Fruit fly (Drosophila melanogaster) whole organism, embryonic: ENCODE results near the gene ZIPIC.

Experiments
- Ada2b ChIP-seq: fragments of 200-800 bp; sonication (Bioruptor generic); IDR thresholded peaks from 2 replicates; pipeline ENCODE4 v1.3.6; 2022; ENCODE audit warnings: missing biosample characterization, missing genetic modification characterization
- CG10267 ChIP-seq: fragments of 200-800 bp; sonication (Bioruptor generic); optimal IDR thresholded peaks from 2 replicates; lab custom pipeline; 2018; ENCODE audit warnings: missing biosample characterization, mild to moderate bottlenecking, missing genetic modification characterization, moderate library complexity
- CG12236 ChIP-seq: fragments of 200-800 bp; sonication (Bioruptor generic); optimal IDR thresholded peaks from 2 replicates; lab custom pipeline; 2016; ENCODE audit warnings: missing biosample characterization, missing genetic modification characterization
- CG13775 ChIP-seq: fragments of 200-800 bp; sonication (Bioruptor generic); optimal IDR thresholded peaks from 3 replicates; lab custom pipeline; 2017; ENCODE audit warnings: missing biosample characterization, mild to moderate bottlenecking, missing genetic modification characterization
- CG14710 ChIP-seq: fragments of 200-800 bp; sonication (Bioruptor generic); optimal IDR thresholded peaks from 3 replicates; lab custom pipeline; 2019; ENCODE audit warnings: missing biosample characterization, mild to moderate bottlenecking, missing genetic modification characterization, moderate library complexity
- CG14860 ChIP-seq: fragments of 200-800 bp; sonication (Bioruptor generic); IDR thresholded peaks from 3 replicates; pipeline ENCODE4 v1.3.6; 2022; ENCODE audit warnings: missing biosample characterization, missing genetic modification characterization; ENCODE audit not compliant: partially characterized antibody
- CG15514 ChIP-seq: fragments of 200-800 bp; sonication (Bioruptor generic); optimal IDR thresholded peaks from 3 replicates; lab custom pipeline; 2017; ENCODE audit warnings: missing biosample characterization, missing genetic modification characterization, mild to moderate bottlenecking, moderate library complexity, missing genetic modification reagents
- CG1647 ChIP-seq: fragments of 200-800 bp; sonication (Bioruptor generic); optimal IDR thresholded peaks from 3 replicates; lab custom pipeline; 2016; ENCODE audit warnings: missing biosample characterization, missing genetic modification characterization
- CG17829 ChIP-seq: fragments of 200-800 bp; optimal IDR thresholded peaks from 2 replicates; lab custom pipeline; 2019; ENCODE audit warnings: missing biosample characterization, mild to moderate bottlenecking, missing genetic modification characterization, moderate library complexity
- CG2116 ChIP-seq: fragments of 200-800 bp; sonication (Bioruptor generic); optimal IDR thresholded peaks from 3 replicates; lab custom pipeline; 2018; ENCODE audit warnings: missing biosample characterization, mild to moderate bottlenecking, missing genetic modification characterization
- CG2120 ChIP-seq: fragments of 200-800 bp; sonication (Bioruptor generic); optimal IDR thresholded peaks from 3 replicates; lab custom pipeline; 2016; ENCODE audit warnings: missing biosample characterization, missing genetic modification characterization
- CG2199 ChIP-seq: fragments of 200-800 bp; sonication (Bioruptor generic); IDR thresholded peaks from 3 replicates; pipeline ENCODE4 v1.3.6; 2022; ENCODE audit warnings: missing biosample characterization, missing genetic modification characterization
- CG30431 ChIP-seq: fragments of 200-800 bp; sonication (Bioruptor generic); optimal IDR thresholded peaks from 2 replicates; lab custom pipeline; 2017; ENCODE audit warnings: missing biosample characterization, missing genetic modification characterization
- CG32767 ChIP-seq: fragments of 200-800 bp; sonication (Bioruptor generic); IDR thresholded peaks from 2 replicates; pipeline ENCODE4 v1.3.6; 2022; ENCODE audit warnings: missing biosample characterization, missing genetic modification characterization
- CG33557 ChIP-seq: fragments of 200-800 bp; sonication (Bioruptor generic); optimal IDR thresholded peaks from 2 replicates; lab custom pipeline; 2019; ENCODE audit warnings: missing biosample characterization, mild to moderate bottlenecking, missing genetic modification characterization, moderate library complexity
- CG3407 ChIP-seq: fragments of 200-800 bp; sonication (Bioruptor generic); optimal IDR thresholded peaks from 2 replicates; lab custom pipeline; 2018; ENCODE audit warnings: missing biosample characterization, mild to moderate bottlenecking, missing genetic modification characterization
- CG34224 ChIP-seq: fragments of 200-800 bp; sonication (Bioruptor generic); IDR thresholded peaks from 3 replicates; pipeline ENCODE4 v1.3.6; 2022; ENCODE audit warnings: missing biosample characterization, missing genetic modification characterization; ENCODE audit not compliant: partially characterized antibody
- CG3847 ChIP-seq: fragments of 200-800 bp; sonication (Bioruptor generic); IDR thresholded peaks from 2 replicates; pipeline ENCODE4 v1.3.6; 2022; ENCODE audit warnings: missing biosample characterization, missing genetic modification characterization
- CG5180 ChIP-seq: fragments of 200-800 bp; sonication (Bioruptor generic); optimal IDR thresholded peaks from 3 replicates; lab custom pipeline; 2017; ENCODE audit warnings: missing biosample characterization, missing genetic modification characterization, mild to moderate bottlenecking, moderate library complexity, missing genetic modification reagents
- CG7372 ChIP-seq: fragments of 200-800 bp; sonication (Bioruptor generic); IDR thresholded peaks from 2 replicates; pipeline ENCODE4 v1.3.6; 2022; ENCODE audit warnings: missing biosample characterization, missing genetic modification characterization
- CG9727 ChIP-seq: fragments of 200-800 bp; sonication (Bioruptor generic); optimal IDR thresholded peaks from 3 replicates; lab custom pipeline; 2017; ENCODE audit warnings: missing biosample characterization, mild to moderate bottlenecking, missing genetic modification characterization
- Doc3 ChIP-seq: fragments of 200-800 bp; sonication (Bioruptor generic); IDR thresholded peaks from 3 replicates; pipeline ENCODE4 v1.3.6; 2022; ENCODE audit warnings: missing biosample characterization, missing genetic modification characterization; ENCODE audit not compliant: partially characterized antibody
- MBD-R2 ChIP-seq: fragments of 200-800 bp; sonication (Bioruptor generic); IDR thresholded peaks from 2 replicates; pipeline ENCODE4 v1.3.6; 2022; ENCODE audit warnings: missing biosample characterization, missing genetic modification characterization
- Mad ChIP-seq: fragments of 200-800 bp; sonication (Bioruptor generic); optimal IDR thresholded peaks from 2 replicates; lab custom pipeline; 2016; ENCODE audit warnings: missing biosample characterization, missing genetic modification characterization
- Ravus ChIP-seq: fragments of 200-800 bp; sonication (Bioruptor generic); IDR thresholded peaks from 2 replicates; pipeline ENCODE4 v1.3.6; 2022; ENCODE audit warnings: missing biosample characterization, missing genetic modification characterization
- Rfx ChIP-seq: fragments of 200-800 bp; sonication (Bioruptor generic); IDR thresholded peaks from 2 replicates; pipeline ENCODE4 v1.3.6; 2022; ENCODE audit warnings: missing biosample characterization, missing genetic modification characterization
- Sry-β ChIP-seq: fragments of 200-800 bp; sonication (Bioruptor generic); optimal IDR thresholded peaks from 2 replicates; lab custom pipeline; 2018; ENCODE audit warnings: missing biosample characterization, mild to moderate bottlenecking, missing genetic modification characterization, moderate library complexity
- Stat92E ChIP-seq, 3 experiments: fragments of >200 bp in 2 of 3; fragments of 200-800 bp in 1 of 3; sonication (Bioruptor generic) in 1 of 3; optimal IDR thresholded peaks; 2 replicates each; lab custom pipeline; 2017 to 2019; ENCODE audit warnings: missing biosample characterization in 3 of 3, missing genetic modification characterization in 3 of 3, mild to moderate bottlenecking in 1 of 3, moderate library complexity in 1 of 3
- Vsx1 ChIP-seq: fragments of 200-800 bp; sonication (Bioruptor generic); optimal IDR thresholded peaks from 2 replicates; lab custom pipeline; 2017; ENCODE audit warnings: missing biosample characterization, mild to moderate bottlenecking, missing genetic modification characterization, missing genetic modification reagents
- Xrp1 ChIP-seq: fragments of 200-800 bp; sonication (Bioruptor generic); IDR thresholded peaks from 2 replicates; pipeline ENCODE4 v1.3.6; 2022; ENCODE audit warnings: missing biosample characterization, missing genetic modification characterization
- YL-1 ChIP-seq: fragments of 200-800 bp; sonication (Bioruptor generic); optimal IDR thresholded peaks from 3 replicates; lab custom pipeline; 2017; ENCODE audit warnings: missing biosample characterization, mild to moderate bottlenecking, missing genetic modification characterization
- ap ChIP-seq: fragments of 200-800 bp; sonication (Bioruptor generic); IDR thresholded peaks from 2 replicates; pipeline ENCODE4 v1.3.6; 2022; ENCODE audit warnings: missing biosample characterization, missing genetic modification characterization
- ara ChIP-seq: fragments of 200-800 bp; sonication (Bioruptor generic); IDR thresholded peaks from 2 replicates; pipeline ENCODE4 v1.3.6; 2022; ENCODE audit warnings: missing biosample characterization, missing genetic modification characterization
- br ChIP-seq: fragments of >200 bp; optimal IDR thresholded peaks from 2 replicates; lab custom pipeline; 2017
- cato ChIP-seq: fragments of 200-800 bp; sonication (Bioruptor generic); optimal IDR thresholded peaks from 2 replicates; lab custom pipeline; 2016; ENCODE audit warnings: missing biosample characterization, missing genetic modification characterization, borderline replicate concordance
- corto ChIP-seq: fragments of 200-800 bp; sonication (Bioruptor generic); optimal IDR thresholded peaks from 2 replicates; lab custom pipeline; 2016; ENCODE audit warnings: missing biosample characterization, mild to moderate bottlenecking, missing genetic modification characterization, moderate library complexity
- dan ChIP-seq: fragments of 200-800 bp; sonication (Bioruptor generic); IDR thresholded peaks from 2 replicates; pipeline ENCODE4 v1.3.6; 2022; ENCODE audit warnings: missing biosample characterization, missing genetic modification characterization
- dimm ChIP-seq: fragments of 200-800 bp; sonication (Bioruptor generic); IDR thresholded peaks from 2 replicates; pipeline ENCODE4 v1.3.6; 2022; ENCODE audit warnings: missing biosample characterization, missing genetic modification characterization
- esg ChIP-seq: fragments of 200-800 bp; sonication (Bioruptor generic); conservative IDR thresholded peaks from 2 replicates; pipeline ENCODE4 v1.3.6; 2022; ENCODE audit warnings: missing biosample characterization, missing genetic modification characterization
- hbn ChIP-seq: fragments of 200-800 bp; sonication (Bioruptor generic); IDR thresholded peaks from 2 replicates; pipeline ENCODE4 v1.3.6; 2022; ENCODE audit warnings: missing biosample characterization, missing genetic modification characterization; ENCODE audit not compliant: partially characterized antibody
- insv ChIP-seq, 2 experiments: fragments of 200-800 bp; sonication (Bioruptor generic); optimal IDR thresholded peaks; 3 replicates each; lab custom pipeline; 2016 to 2018; ENCODE audit warnings: missing biosample characterization in 2 of 2, missing genetic modification characterization in 2 of 2
- lilli ChIP-seq: fragments of 200-800 bp; sonication (Bioruptor generic); optimal IDR thresholded peaks from 3 replicates; lab custom pipeline; 2016; ENCODE audit warnings: missing biosample characterization, missing genetic modification characterization
- nmo ChIP-seq: fragments of 200-800 bp; sonication (Bioruptor generic); optimal IDR thresholded peaks from 2 replicates; lab custom pipeline; 2018; ENCODE audit warnings: missing biosample characterization, mild to moderate bottlenecking, missing genetic modification characterization, moderate library complexity
- seq ChIP-seq: fragments of 200-800 bp; sonication (Bioruptor generic); IDR thresholded peaks from 2 replicates; pipeline ENCODE4 v1.3.6; 2022; ENCODE audit warnings: missing biosample characterization, missing genetic modification characterization
- shn ChIP-seq: fragments of 200-800 bp; sonication (Bioruptor generic); optimal IDR thresholded peaks from 3 replicates; lab custom pipeline; 2016; ENCODE audit warnings: missing biosample characterization, missing genetic modification characterization
- sna ChIP-seq: fragments of 200-800 bp; sonication (Bioruptor generic); IDR thresholded peaks from 2 replicates; pipeline ENCODE4 v1.3.6; 2022; ENCODE audit warnings: missing biosample characterization, missing genetic modification characterization; ENCODE audit not compliant: partially characterized antibody
- sqz ChIP-seq: fragments of 200-800 bp; sonication (Bioruptor generic); optimal IDR thresholded peaks from 3 replicates; lab custom pipeline; 2018; ENCODE audit warnings: missing biosample characterization, mild to moderate bottlenecking, missing genetic modification characterization
- tll ChIP-seq, 2 experiments: fragments of 200-800 bp in 1 of 2; fragments of >200 bp in 1 of 2; sonication (Bioruptor generic) in 1 of 2; optimal IDR thresholded peaks; 2 replicates each; lab custom pipeline; 2017 to 2019; ENCODE audit warnings: missing biosample characterization in 2 of 2, missing genetic modification characterization in 2 of 2, mild to moderate bottlenecking in 1 of 2, moderate library complexity in 1 of 2
- tna ChIP-seq: fragments of 200-800 bp; sonication (Bioruptor generic); IDR thresholded peaks from 2 replicates; pipeline ENCODE4 v1.3.6; 2022; ENCODE audit warnings: missing biosample characterization, missing genetic modification characterization; ENCODE audit not compliant: partially characterized antibody
- vnd ChIP-seq: fragments of 200-800 bp; sonication (Bioruptor generic); IDR thresholded peaks from 3 replicates; pipeline ENCODE4 v1.3.6; 2022; ENCODE audit warnings: missing biosample characterization, missing genetic modification characterization; ENCODE audit not compliant: partially characterized antibody
- zen ChIP-seq: fragments of 200-800 bp; sonication (Bioruptor generic); optimal IDR thresholded peaks from 3 replicates; lab custom pipeline; 2018; ENCODE audit warnings: missing biosample characterization, mild to moderate bottlenecking, missing genetic modification characterization, moderate library complexity

Gene ZIPIC

dm6 chr3R:29995035-29995434 is 41.6 kb downstream of the ZIPIC start, which contains the start of the genes CG7903 and Sas-6 (continued):
- TF ChIP-seq Ravus (GFP tag; lab: Robert Waterston, UW) (no peak), CG2116 (GFP tag; lab: Kevin White, UChicago) (peak; percentile 92), Rfx (GFP tag; lab: Robert Waterston, UW) (no peak), Mad (GFP tag; lab: Kevin White, UChicago) (no peak), CG12236 (GFP tag; lab: Kevin White, UChicago) (no peak), vnd (GFP tag; lab: Robert Waterston, UW) (peak; percentile 63), Stat92E (GFP tag; optimal IDR thresholded peaks at IDR 0.05; lab: Kevin White, UChicago) (no peak), CG3847 (GFP tag; lab: Robert Waterston, UW) (no peak), CG15514 (peak; percentile 65), MBD-R2 (GFP tag; lab: Robert Waterston, UW) (peak; percentile 94), tna (GFP tag; lab: Robert Waterston, UW) (peak; percentile 43; the same call in 1 of the 2 replicates), hbn (GFP tag; lab: Robert Waterston, UW) (peak; percentile 72), ap (GFP tag; lab: Robert Waterston, UW) (no peak), CG17829 (tag; lab: Kevin White, UChicago) (no peak), CG14860 (GFP tag; lab: Robert Waterston, UW) (peak; percentile 61), CG13775 (GFP tag; lab: Kevin White, UChicago) (no peak), CG2199 (GFP tag; lab: Robert Waterston, UW) (no peak), YL-1 (GFP tag; lab: Kevin White, UChicago) (peak; percentile 42), CG34224 (GFP tag; lab: Robert Waterston, UW) (peak; percentile 76), CG30431 (GFP tag; lab: Kevin White, UChicago) (no peak), cato (no peak), Xrp1 (no peak), esg (no peak), CG1647 (GFP tag; lab: Kevin White, UChicago) (no peak), seq (GFP tag; lab: Robert Waterston, UW) (no peak), Sry-β (GFP tag; lab: Kevin White, UChicago) (no peak), Ada2b (GFP tag; lab: Robert Waterston, UW) (no peak), br (lab: Kevin White, UChicago) (no peak), CG32767 (GFP tag; lab: Robert Waterston, UW) (no peak), shn (GFP tag; lab: Kevin White, UChicago) (no peak), CG33557 (GFP tag; lab: Kevin White, UChicago) (no peak), CG9727 (no peak), sqz (GFP tag; lab: Kevin White, UChicago) (no peak), corto (no peak), CG2120 (GFP tag; lab: Kevin White, UChicago) (no peak), lilli (GFP tag; lab: Kevin White, UChicago) (no peak), dan (no peak), nmo (GFP tag; lab: Kevin White, UChicago) (peak; percentile 20), tll (GFP tag; optimal IDR thresholded peaks at IDR 0.05; lab: Kevin White, UChicago) (no peak), dimm (GFP tag; lab: Robert Waterston, UW) (no peak), Vsx1 (GFP tag; lab: Kevin White, UChicago) (no peak), CG7372 (GFP tag; lab: Robert Waterston, UW) (no peak), ara (GFP tag; lab: Robert Waterston, UW) (no peak), insv (GFP tag; optimal IDR thresholded peaks at IDR 0.05; lab: Kevin White, UChicago) (no peak), zen (tag; lab: Kevin White, UChicago) (no peak), Doc3 (GFP tag; lab: Robert Waterston, UW) (peak; percentile 60; the same call in 2 of the 3 replicates), CG5180 (no peak), CG14710 (peak; percentile 33), CG10267 (tag; lab: Kevin White, UChicago) (peak; percentile 2), sna (GFP tag; lab: Robert Waterston, UW) (peak; percentile 60), CG3407 (GFP tag; lab: Kevin White, UChicago) (no peak)
